Fruit fly (Drosophila melanogaster) whole organism, embryonic: ENCODE results near the gene Mybbp1A.

Experiments
- CG2875 ChIP-seq: fragments of 200-800 bp; sonication (Bioruptor generic); optimal IDR thresholded peaks from 2 replicates; lab custom pipeline; 2017; ENCODE audit warnings: missing biosample characterization, mild to moderate bottlenecking, missing genetic modification characterization, missing genetic modification reagents
- Hr51 ChIP-seq, 2 experiments: fragments of 200-800 bp; sonication (Bioruptor generic); optimal IDR thresholded peaks; 2 replicates in 1 of 2; 3 replicates in 1 of 2; lab custom pipeline; 2016 to 2018; ENCODE audit warnings: missing biosample characterization in 2 of 2, missing genetic modification characterization in 2 of 2, mild to moderate bottlenecking in 1 of 2, moderate library complexity in 1 of 2
- tap ChIP-seq: fragments of 200-800 bp; optimal IDR thresholded peaks from 3 replicates; lab custom pipeline; 2019; ENCODE audit warnings: missing biosample characterization, mild to moderate bottlenecking, missing genetic modification characterization, moderate library complexity
- tio ChIP-seq: fragments of 200-800 bp; sonication (Bioruptor generic); optimal IDR thresholded peaks from 2 replicates; lab custom pipeline; 2017; ENCODE audit warnings: missing biosample characterization, missing genetic modification characterization, inconsistent platforms

DNA sequence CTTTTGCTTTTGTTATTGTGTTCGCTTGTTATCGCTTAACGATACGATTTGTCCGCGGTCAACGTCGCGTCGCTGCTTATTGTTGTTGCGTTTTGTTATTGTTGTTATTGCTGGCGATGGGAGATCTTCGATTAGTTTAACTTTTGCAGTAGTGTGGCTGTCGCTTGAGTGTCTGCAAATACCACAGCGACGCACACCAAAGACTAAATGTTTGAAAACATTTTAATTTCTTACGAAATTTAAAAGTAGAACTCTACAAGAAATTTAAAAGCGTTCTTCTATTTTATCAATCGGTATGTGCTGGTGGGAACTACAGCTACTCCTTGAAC, 9.5 kb upstream of the Mybbp1A start, which contains the start of gene spdi:
- TF ChIP-seq CG2875: no peak
- no peak for TF ChIP-seq tap
- TF ChIP-seq tio (GFP tag; lab: Kevin White, UChicago): no peak
- no peak for TF ChIP-seq Hr51 (GFP tag; optimal IDR thresholded peaks at IDR 0.05; lab: Kevin White, UChicago)
